Worm (Caenorhabditis elegans) whole organism, L3 larva: ENCODE measurements around the gene citk-2.

Experiments used
- aly-2 ChIP-seq: fragments of 150-350 bp; optimal IDR thresholded peaks from 2 replicates; lab custom pipeline; 2014; ENCODE audit warnings: missing biosample characterization, missing genetic modification characterization
- mdl-1 ChIP-seq: fragments of 150-350 bp; optimal IDR thresholded peaks from 2 replicates; lab custom pipeline; 2014; ENCODE audit warnings: missing biosample characterization, missing genetic modification characterization
- nhr-11 ChIP-seq: fragments of 150-350 bp; optimal IDR thresholded peaks from 2 replicates; lab custom pipeline; 2014; ENCODE audit warnings: missing biosample characterization, missing genetic modification characterization
- tbx-2 ChIP-seq: sonication (generic microtip); optimal IDR thresholded peaks from 2 replicates; lab custom pipeline; 2016; ENCODE audit warnings: mild to moderate bottlenecking, missing genetic modification characterization, missing compliant biosample characterization
- zag-1 ChIP-seq: fragments of 150-350 bp; optimal IDR thresholded peaks from 2 replicates; lab custom pipeline; 2014; ENCODE audit warnings: missing biosample characterization, missing genetic modification characterization
- ztf-11 ChIP-seq: fragments of 150-350 bp; optimal IDR thresholded peaks from 2 replicates; lab custom pipeline; 2014; ENCODE audit warnings: missing biosample characterization, missing genetic modification characterization

- TF ChIP-seq nhr-11 (tag; lab: Kevin White, UChicago) (no peak), aly-2 (no peak), tbx-2 (tag; lab: Kevin White, UChicago) (no peak), ztf-11 (tag; lab: Kevin White, UChicago) (no peak), mdl-1 (tag; lab: Kevin White, UChicago) (no peak), zag-1 (tag; lab: Kevin White, UChicago) (no peak)
These were observed 2.5 kb downstream of the citk-2 start for ce11 chrII:5001866-5002265.
